Fruit fly (Drosophila melanogaster) whole organism, adult: ENCODE results near the gene tefu.
A peak's percentile ranks its signal among the peaks of the same experiment; 100 is the strongest.

Experiments
- CG11617 ChIP-seq: fragments of 200-800 bp; sonication (Bioruptor generic); optimal IDR thresholded peaks from 2 replicates; lab custom pipeline; 2017; ENCODE audit warnings: mild to moderate bottlenecking, missing biosample characterization, missing genetic modification reagents, missing genetic modification characterization
- CG12768 ChIP-seq: fragments of 200-800 bp; sonication (Bioruptor generic); optimal IDR thresholded peaks from 2 replicates; lab custom pipeline; 2017; ENCODE audit warnings: missing biosample characterization, missing genetic modification characterization, mild to moderate bottlenecking, moderate library complexity, missing genetic modification reagents
- CG14711 ChIP-seq: fragments of 200-800 bp; sonication (Bioruptor generic); optimal IDR thresholded peaks from 2 replicates; lab custom pipeline; 2018; ENCODE audit warnings: missing biosample characterization, mild to moderate bottlenecking, missing genetic modification characterization, moderate library complexity
- CG1620 ChIP-seq: fragments of 200-800 bp; sonication (Bioruptor generic); optimal IDR thresholded peaks from 2 replicates; lab custom pipeline; 2016; ENCODE audit warnings: missing biosample characterization, missing genetic modification characterization
- CG33017 ChIP-seq: fragments of 200-800 bp; sonication (Bioruptor generic); optimal IDR thresholded peaks from 2 replicates; lab custom pipeline; 2018; ENCODE audit warnings: missing biosample characterization, mild to moderate bottlenecking, missing genetic modification characterization, moderate library complexity
- CG5204 ChIP-seq: fragments of 200-800 bp; sonication (Bioruptor generic); optimal IDR thresholded peaks from 2 replicates; lab custom pipeline; 2016; ENCODE audit warnings: missing biosample characterization, missing genetic modification characterization
- CG7045 ChIP-seq: fragments of 200-800 bp; sonication (Bioruptor generic); optimal IDR thresholded peaks from 2 replicates; lab custom pipeline; 2017; ENCODE audit warnings: missing biosample characterization, mild to moderate bottlenecking, missing genetic modification characterization
- CG7101 ChIP-seq: fragments of 200-800 bp; sonication (Bioruptor generic); optimal IDR thresholded peaks from 2 replicates; lab custom pipeline; 2018; ENCODE audit warnings: missing biosample characterization, mild to moderate bottlenecking, missing genetic modification characterization, moderate library complexity
- Clk ChIP-seq: fragments of 200-800 bp; sonication (Bioruptor generic); optimal IDR thresholded peaks from 2 replicates; lab custom pipeline; 2017; ENCODE audit warnings: missing biosample characterization, missing genetic modification characterization
- Crg-1 ChIP-seq: fragments of 200-800 bp; sonication (Bioruptor generic); optimal IDR thresholded peaks from 2 replicates; lab custom pipeline; 2016; ENCODE audit warnings: missing biosample characterization, missing genetic modification characterization
- Hr96 ChIP-seq: fragments of 200-800 bp; sonication (Bioruptor generic); optimal IDR thresholded peaks from 2 replicates; lab custom pipeline; 2016; ENCODE audit warnings: missing biosample characterization, missing genetic modification characterization
- Mnt ChIP-seq: fragments of 200-800 bp; sonication (Bioruptor generic); optimal IDR thresholded peaks from 2 replicates; lab custom pipeline; 2016; ENCODE audit warnings: missing biosample characterization, mild to moderate bottlenecking, missing genetic modification characterization
- bab1 ChIP-seq: fragments of 200-800 bp; sonication (Bioruptor generic); optimal IDR thresholded peaks from 3 replicates; lab custom pipeline; 2019; ENCODE audit warnings: missing biosample characterization, mild to moderate bottlenecking, missing genetic modification characterization, moderate library complexity
- cic ChIP-seq: fragments of 200-800 bp; sonication (Bioruptor generic); optimal IDR thresholded peaks from 2 replicates; lab custom pipeline; 2017; ENCODE audit warnings: missing biosample characterization, mild to moderate bottlenecking, missing genetic modification characterization, moderate library complexity
- cnc ChIP-seq, 2 experiments: fragments of >200 bp; optimal IDR thresholded peaks; 2 replicates each; lab custom pipeline; 2017
- kay ChIP-seq: fragments of 200-800 bp; sonication (Bioruptor generic); peaks from one replicate; lab custom pipeline; 2016; ENCODE audit warnings: missing biosample characterization, missing genetic modification characterization, borderline replicate concordance
- ovo ChIP-seq: fragments of 200-800 bp; sonication (Bioruptor generic); optimal IDR thresholded peaks from 2 replicates; lab custom pipeline; 2016; ENCODE audit warnings: missing biosample characterization, missing genetic modification characterization
- pad ChIP-seq: fragments of 200-800 bp; sonication (Bioruptor generic); optimal IDR thresholded peaks from 3 replicates; lab custom pipeline; 2017; ENCODE audit warnings: missing biosample characterization, missing genetic modification characterization, mild to moderate bottlenecking, moderate library complexity, missing genetic modification reagents
- tj ChIP-seq: fragments of 200-800 bp; sonication (Bioruptor generic); optimal IDR thresholded peaks from 3 replicates; lab custom pipeline; 2017; ENCODE audit warnings: missing biosample characterization, mild to moderate bottlenecking, missing genetic modification characterization, moderate library complexity
- toe ChIP-seq: fragments of 200-800 bp; sonication (Bioruptor generic); optimal IDR thresholded peaks from 2 replicates; lab custom pipeline; 2016; ENCODE audit warnings: missing biosample characterization, missing genetic modification characterization

tefu gene

DNA sequence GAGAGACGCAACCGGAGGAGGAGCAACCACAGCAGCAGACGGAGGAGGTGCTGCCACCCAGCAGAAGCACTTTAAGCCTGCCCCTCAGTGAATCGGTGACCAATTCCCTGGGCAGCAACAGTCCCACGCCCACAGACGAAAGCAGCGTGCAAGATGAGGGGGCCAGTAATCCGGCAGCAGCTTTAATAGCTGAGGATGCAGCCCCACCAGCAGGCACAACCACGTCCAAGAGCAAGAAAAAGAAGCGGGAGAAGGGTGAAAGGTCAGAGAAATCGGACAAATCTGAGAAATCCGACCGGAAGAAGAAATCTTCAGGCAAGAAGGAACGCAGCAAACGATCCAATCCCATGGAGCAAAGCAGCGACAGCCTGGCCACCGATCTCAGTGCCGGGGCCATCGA lies 46.8 kb upstream of the tefu start:
- TF ChIP-seq cic (GFP tag; lab: Kevin White, UChicago) = no peak
- TF ChIP-seq CG12768 (GFP tag; lab: Kevin White, UChicago) = no peak

DNA sequence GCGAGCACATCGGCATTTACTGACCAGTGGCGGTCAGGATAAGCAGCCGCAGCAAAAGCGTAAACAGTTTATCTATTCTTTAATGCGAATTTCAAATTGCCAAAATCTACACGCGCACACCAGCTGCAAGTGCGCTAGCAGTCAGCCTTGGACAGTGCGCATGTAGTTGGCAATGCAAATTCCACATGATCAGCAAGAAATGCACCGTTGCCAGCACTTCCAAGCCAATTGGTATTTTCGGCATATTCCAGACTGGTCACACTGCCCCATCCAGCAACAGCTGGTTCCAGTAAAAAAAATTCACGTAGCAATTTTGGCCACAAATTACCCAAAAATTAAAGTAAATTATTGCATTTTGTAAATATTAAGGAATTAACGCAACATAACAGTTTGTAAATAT lies 45.7 kb upstream of the tefu start:
- TF ChIP-seq Hr96 (GFP tag; lab: Kevin White, UChicago) (no peak), Clk (GFP tag; lab: Kevin White, UChicago) (no peak), cic (GFP tag; lab: Kevin White, UChicago) (no peak), CG12768 (GFP tag; lab: Kevin White, UChicago) (no peak), pad (peak; percentile 44), cnc (optimal IDR thresholded peaks at IDR 0.05; lab: Kevin White, UChicago) (peak in 1 of 2 experiments; percentile 32), tj (GFP tag; lab: Kevin White, UChicago) (peak; percentile 100), CG11617 (GFP tag; lab: Kevin White, UChicago) (no peak), toe (GFP tag; lab: Kevin White, UChicago) (no peak), Mnt (GFP tag; lab: Kevin White, UChicago) (peak; percentile 78), CG5204 (GFP tag; lab: Kevin White, UChicago) (no peak), CG7045 (GFP tag; lab: Kevin White, UChicago) (no peak), Crg-1 (GFP tag; lab: Kevin White, UChicago) (peak; percentile 33), bab1 (GFP tag; lab: Kevin White, UChicago) (no peak), ovo (GFP tag; lab: Kevin White, UChicago) (peak; percentile 63), CG7101 (tag; lab: Kevin White, UChicago) (no peak), CG1620 (GFP tag; lab: Kevin White, UChicago) (peak; percentile 30), CG33017 (tag; lab: Kevin White, UChicago) (no peak), CG14711 (tag; lab: Kevin White, UChicago) (peak; percentile 5)

DNA sequence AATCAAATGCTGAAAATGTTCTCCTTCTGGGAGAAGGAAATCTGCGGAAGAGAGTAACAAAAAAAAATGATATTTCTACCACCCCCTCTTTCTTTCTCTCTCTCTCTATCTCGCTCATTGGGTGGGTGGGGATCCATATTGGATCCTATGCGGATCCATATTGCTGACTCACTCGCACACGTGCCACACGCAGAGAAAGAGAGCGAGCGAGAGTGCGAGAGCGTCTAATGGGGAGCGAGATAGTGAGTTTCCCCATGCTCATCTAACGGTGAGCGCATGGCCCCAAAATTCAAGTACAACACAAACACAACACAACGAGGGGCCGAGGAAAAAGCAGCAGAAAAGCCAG lies 44.6 kb upstream of the tefu start:
- peak; percentile 93 for TF ChIP-seq pad
- TF ChIP-seq Mnt (GFP tag; lab: Kevin White, UChicago) = peak; percentile 32
- TF ChIP-seq kay = peak; percentile 11
- TF ChIP-seq CG33017 (tag; lab: Kevin White, UChicago) = no peak

DNA sequence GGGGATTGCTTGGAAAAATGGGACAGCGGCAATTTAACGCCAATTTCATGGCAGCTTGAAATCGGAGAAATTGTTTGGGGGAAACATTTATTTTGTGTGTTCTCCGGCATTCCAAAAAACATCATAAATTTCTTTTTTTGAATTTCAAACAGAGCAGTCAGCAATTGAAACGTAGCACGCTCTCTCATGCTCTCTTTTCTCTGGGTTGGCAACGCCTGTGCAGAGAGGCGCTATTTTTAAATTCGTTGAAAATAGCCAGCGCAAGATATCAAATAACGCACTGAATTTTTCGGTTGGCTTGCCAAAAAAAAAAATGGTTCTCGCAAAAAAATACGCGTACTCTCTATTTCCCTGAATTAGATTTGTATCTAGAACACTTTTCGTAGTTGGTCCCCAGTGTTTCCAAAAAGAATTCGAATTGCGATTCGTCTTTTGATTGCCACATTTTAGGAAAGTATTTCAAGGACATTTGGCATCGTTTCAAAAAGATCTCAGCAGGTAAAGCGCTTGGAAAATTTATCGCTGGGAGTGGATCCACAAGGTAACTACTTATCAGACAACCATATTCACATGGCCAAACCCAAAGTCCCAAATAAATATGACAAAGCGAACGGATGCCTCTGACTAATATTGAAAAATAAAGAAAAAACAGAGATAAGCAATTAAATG lies 44.1 kb upstream of the tefu start:
- TF ChIP-seq kay (peak; percentile 44), Crg-1 (GFP tag; lab: Kevin White, UChicago) (no peak)

DNA sequence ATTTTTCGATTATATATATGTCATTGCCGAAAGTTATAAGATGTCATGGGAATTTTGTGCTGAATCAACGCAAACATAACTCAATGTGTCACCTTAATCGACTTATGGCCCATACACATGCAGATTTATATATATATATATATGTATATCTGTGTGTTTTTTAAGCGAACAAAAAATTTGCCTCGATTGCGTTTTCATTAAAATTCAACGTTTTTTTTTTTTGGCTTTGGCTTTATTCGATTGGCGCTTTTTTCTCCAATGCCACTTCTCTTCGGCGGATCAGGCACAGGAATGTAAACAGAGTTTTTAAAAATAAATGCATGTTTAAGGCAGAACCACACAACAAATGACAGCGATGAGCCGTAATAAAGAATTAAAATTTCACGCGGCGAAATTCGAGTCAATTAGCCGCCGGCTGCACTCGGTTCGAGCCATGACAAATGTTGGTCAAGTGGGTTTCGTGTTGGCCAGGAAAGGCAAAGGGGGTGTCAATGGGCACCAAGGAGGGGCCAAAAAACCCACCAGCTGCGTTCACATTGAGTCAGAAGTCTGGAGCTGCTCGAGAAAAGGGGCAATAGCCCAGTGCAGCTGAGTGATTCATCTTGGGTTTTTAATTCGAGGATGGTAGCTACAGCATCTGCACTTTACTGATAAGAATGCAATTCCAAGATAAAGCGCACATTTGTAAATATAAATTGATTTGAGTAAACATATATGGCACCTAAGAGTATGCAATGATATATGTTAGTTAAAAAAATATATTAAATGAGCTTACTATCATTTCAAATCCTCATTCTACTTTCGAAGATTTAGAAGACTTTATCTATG lies 41.2 kb upstream of the tefu start:
- TF ChIP-seq tj (GFP tag; lab: Kevin White, UChicago) = peak; percentile 96
- peak; percentile 44 for TF ChIP-seq kay
- no peak for TF ChIP-seq bab1 (GFP tag; lab: Kevin White, UChicago)

DNA sequence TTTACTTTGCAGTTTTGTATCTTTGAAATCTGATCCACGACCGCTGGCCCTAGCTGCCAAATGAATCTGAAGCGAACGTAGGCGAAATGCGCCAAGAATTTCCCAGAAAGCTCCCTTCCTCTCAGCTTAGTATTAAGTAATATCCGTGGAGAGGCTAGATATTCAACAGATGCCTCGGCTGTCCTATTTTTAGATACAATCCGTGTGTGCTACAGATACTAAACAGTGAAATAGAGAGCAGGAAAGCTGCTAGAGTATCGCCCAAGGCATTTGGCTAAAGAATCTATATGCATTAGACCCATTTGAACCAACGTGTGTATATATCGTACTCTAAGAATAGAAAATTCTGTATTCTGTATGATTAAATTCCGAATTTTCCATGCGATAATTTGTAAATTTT lies 40.3 kb upstream of the tefu start:
- TF ChIP-seq Mnt (GFP tag; lab: Kevin White, UChicago) (no peak), kay (peak; percentile 11), CG14711 (tag; lab: Kevin White, UChicago) (no peak)

DNA sequence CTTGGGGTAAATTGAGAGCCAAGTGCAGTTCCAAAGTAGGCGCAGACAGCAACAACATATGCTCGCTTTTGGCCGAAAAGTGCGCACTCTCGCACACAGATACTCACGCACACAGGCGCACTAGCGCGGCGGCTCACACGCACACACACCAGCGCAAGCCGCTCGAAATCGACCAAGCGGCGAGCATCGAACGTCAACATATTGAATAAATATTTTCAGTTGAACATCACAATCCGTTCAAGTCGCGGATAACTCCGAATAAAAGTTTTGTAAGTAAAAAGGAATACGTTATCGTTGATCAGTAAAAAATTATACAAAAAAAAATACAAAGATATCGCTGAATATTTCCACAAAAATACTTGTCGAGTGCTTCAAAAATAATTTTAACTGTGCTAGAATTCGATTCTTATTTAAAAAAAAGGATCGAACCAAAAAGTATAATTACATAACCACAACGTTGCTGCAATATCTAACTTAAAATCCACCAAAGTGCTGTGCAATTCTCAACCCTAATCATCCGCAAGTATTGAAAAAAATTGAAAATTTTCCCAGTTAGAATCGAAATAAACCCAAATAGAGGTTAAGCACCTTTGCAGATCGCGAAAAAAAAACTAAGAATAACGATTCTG lies 39.4 kb upstream of the tefu start:
- TF ChIP-seq Hr96 (GFP tag; lab: Kevin White, UChicago) (no peak), CG33017 (tag; lab: Kevin White, UChicago) (no peak), CG1620 (GFP tag; lab: Kevin White, UChicago) (no peak), Crg-1 (GFP tag; lab: Kevin White, UChicago) (no peak), Clk (GFP tag; lab: Kevin White, UChicago) (no peak), pad (no peak), cic (GFP tag; lab: Kevin White, UChicago) (no peak), CG7101 (tag; lab: Kevin White, UChicago) (no peak), bab1 (GFP tag; lab: Kevin White, UChicago) (no peak), kay (no peak), Mnt (GFP tag; lab: Kevin White, UChicago) (no peak), CG12768 (GFP tag; lab: Kevin White, UChicago) (no peak), tj (GFP tag; lab: Kevin White, UChicago) (no peak), CG5204 (GFP tag; lab: Kevin White, UChicago) (no peak), CG14711 (tag; lab: Kevin White, UChicago) (no peak), toe (GFP tag; lab: Kevin White, UChicago) (no peak), cnc (optimal IDR thresholded peaks at IDR 0.05; lab: Kevin White, UChicago) (no peak)
